In genomic region chrX:15579579-15579978, dm6 we compare ENCODE assay signal across 5 fruit fly cellular contexts.
A peak's percentile ranks its signal among the peaks of the same experiment; 100 is the strongest.
TF ChIP-seq lines count a peak whose summit lies in the region.

No protein-coding gene starts in this region.

- TF ChIP-seq CTCF in whole organism, embryonic (GFP tag; optimal IDR thresholded peaks at IDR 0.05; lab: Kevin White, UChicago), result peak; percentile 28

TF ChIP-seq in whole organism, adult, 20 proteins besides CTCF, POLR2A, EP300 and RAD21:
- TF ChIP-seq CG12768 (GFP tag; optimal IDR thresholded peaks at IDR 0.05; lab: Kevin White, UChicago), result no peak
- TF ChIP-seq CG1620 (GFP tag; optimal IDR thresholded peaks at IDR 0.05; lab: Kevin White, UChicago), result no peak
- TF ChIP-seq CG7101 (tag; optimal IDR thresholded peaks at IDR 0.05; lab: Kevin White, UChicago), result peak; percentile 52
- peak; percentile 58 for TF ChIP-seq CG14711 (tag; optimal IDR thresholded peaks at IDR 0.05; lab: Kevin White, UChicago)
- TF ChIP-seq bab1 (GFP tag; optimal IDR thresholded peaks at IDR 0.05; lab: Kevin White, UChicago), result peak; percentile 86

TF ChIP-seq in whole organism, embryonic, 481 proteins besides CTCF, POLR2A, EP300 and RAD21 (continues in another document):
- TF ChIP-seq onecut (GFP tag; IDR thresholded peaks at IDR 0.05; lab: Robert Waterston, UW), result peak; percentile 87
- peak; percentile 86 for TF ChIP-seq sug (tag; optimal IDR thresholded peaks at IDR 0.05; lab: Kevin White, UChicago)
- peak; percentile 64 for TF ChIP-seq CG4328 (GFP tag; optimal IDR thresholded peaks at IDR 0.05; lab: Kevin White, UChicago)
- TF ChIP-seq CG4730 (GFP tag; IDR thresholded peaks at IDR 0.05; lab: Robert Waterston, UW), result peak; percentile 88
- peak; percentile 85 for TF ChIP-seq ATbp (GFP tag; optimal IDR thresholded peaks at IDR 0.05; lab: Kevin White, UChicago)
- TF ChIP-seq CG4282 (GFP tag; optimal IDR thresholded peaks at IDR 0.05; lab: Kevin White, UChicago), result peak; percentile 80
- TF ChIP-seq H15 (GFP tag; IDR thresholded peaks at IDR 0.05; lab: Robert Waterston, UW), result peak; percentile 90
- no peak for TF ChIP-seq Dp (GFP tag; optimal IDR thresholded peaks at IDR 0.05; lab: Kevin White, UChicago)
- TF ChIP-seq jumu (GFP tag; optimal IDR thresholded peaks at IDR 0.05; lab: Kevin White, UChicago), result peak; percentile 89
- TF ChIP-seq CG10959 (GFP tag; IDR thresholded peaks at IDR 0.05; lab: Robert Waterston, UW), result peak; percentile 92
- no peak for TF ChIP-seq stwl (tag; optimal IDR thresholded peaks at IDR 0.05; lab: Kevin White, UChicago)
- TF ChIP-seq CG13894 (tag; optimal IDR thresholded peaks at IDR 0.05; lab: Kevin White, UChicago), result peak; percentile 87
- peak; percentile 83 for TF ChIP-seq Atf-2 (GFP tag; optimal IDR thresholded peaks at IDR 0.05; lab: Kevin White, UChicago)
- peak; percentile 88 for TF ChIP-seq CG13424 (tag; optimal IDR thresholded peaks at IDR 0.05; lab: Kevin White, UChicago)
- peak; percentile 88 for TF ChIP-seq luna (GFP tag; optimal IDR thresholded peaks at IDR 0.05; lab: Kevin White, UChicago)
- peak; percentile 76; the same call in 1 of the 2 replicates for TF ChIP-seq CG32767 (GFP tag; IDR thresholded peaks at IDR 0.05; lab: Robert Waterston, UW)
- TF ChIP-seq Antp (GFP tag; optimal IDR thresholded peaks at IDR 0.05; lab: Kevin White, UChicago), result peak; percentile 96
- peak; percentile 88 for TF ChIP-seq Dek (tag; optimal IDR thresholded peaks at IDR 0.05; lab: Kevin White, UChicago)
- peak; percentile 89 for TF ChIP-seq CG8765 (GFP tag; IDR thresholded peaks at IDR 0.05; lab: Robert Waterston, UW)
- peak; percentile 75 for TF ChIP-seq Atf3 (GFP tag; optimal IDR thresholded peaks at IDR 0.05; lab: Kevin White, UChicago)
- TF ChIP-seq CG4707 (GFP tag; optimal IDR thresholded peaks at IDR 0.05; lab: Kevin White, UChicago), result peak; percentile 76

TF ChIP-seq in whole organism, prepupa, 60 proteins besides CTCF, POLR2A, EP300 and RAD21 (continues in another document):
- peak; percentile 88 for TF ChIP-seq CG11294 (GFP tag; IDR thresholded peaks at IDR 0.05; lab: Robert Waterston, UW)
- TF ChIP-seq fd59A (GFP tag; optimal IDR thresholded peaks at IDR 0.05; lab: Kevin White, UChicago), result peak; percentile 90
- peak; percentile 97 for TF ChIP-seq Hr39 (GFP tag; optimal IDR thresholded peaks at IDR 0.05; lab: Kevin White, UChicago)
- TF ChIP-seq Smox (GFP tag; optimal IDR thresholded peaks at IDR 0.05; lab: Kevin White, UChicago), result peak; percentile 94
- peak; percentile 83 for TF ChIP-seq Blimp-1 (GFP tag; optimal IDR thresholded peaks at IDR 0.05; lab: Kevin White, UChicago)
- peak; percentile 97 for TF ChIP-seq Met (GFP tag; optimal IDR thresholded peaks at IDR 0.05; lab: Kevin White, UChicago)
- peak; percentile 96 for TF ChIP-seq lz (GFP tag; optimal IDR thresholded peaks at IDR 0.05; lab: Kevin White, UChicago)
- peak; percentile 94 for TF ChIP-seq acj6 (GFP tag; optimal IDR thresholded peaks at IDR 0.05; lab: Kevin White, UChicago)
- TF ChIP-seq CG11902 (GFP tag; optimal IDR thresholded peaks at IDR 0.05; lab: Kevin White, UChicago), result peak; percentile 92
- peak; percentile 96 for TF ChIP-seq vri (GFP tag; optimal IDR thresholded peaks at IDR 0.05; lab: Kevin White, UChicago)
- peak; percentile 85 for TF ChIP-seq CG11762 (GFP tag; optimal IDR thresholded peaks at IDR 0.05; lab: Kevin White, UChicago; ENCODE audit: insufficient read depth)
- TF ChIP-seq Sox15 (GFP tag; optimal IDR thresholded peaks at IDR 0.05; lab: Kevin White, UChicago), result peak; percentile 88
- TF ChIP-seq CG8319 (GFP tag; optimal IDR thresholded peaks at IDR 0.05; lab: Kevin White, UChicago), result peak; percentile 88
- TF ChIP-seq Sox14 (GFP tag; optimal IDR thresholded peaks at IDR 0.05; lab: Kevin White, UChicago), result peak; percentile 97
- peak; percentile 97 for TF ChIP-seq esn (GFP tag; optimal IDR thresholded peaks at IDR 0.05; lab: Kevin White, UChicago)
- TF ChIP-seq Eip93F (GFP tag; optimal IDR thresholded peaks at IDR 0.05; lab: Kevin White, UChicago), result peak; percentile 89
- TF ChIP-seq CG8119 (GFP tag; IDR thresholded peaks at IDR 0.05; lab: Robert Waterston, UW), result peak; percentile 89
- peak; percentile 94 for TF ChIP-seq Ets21C (GFP tag; optimal IDR thresholded peaks at IDR 0.05; lab: Kevin White, UChicago)
- TF ChIP-seq ss (GFP tag; optimal IDR thresholded peaks at IDR 0.05; lab: Kevin White, UChicago), result peak; percentile 90 to 92
- TF ChIP-seq CG3919 (GFP tag; optimal IDR thresholded peaks at IDR 0.05; lab: Kevin White, UChicago), result peak; percentile 97
- TF ChIP-seq CG9139 (GFP tag; optimal IDR thresholded peaks at IDR 0.05; lab: Kevin White, UChicago), result peak; percentile 81
- peak; percentile 94 for TF ChIP-seq eg (GFP tag; IDR thresholded peaks at IDR 0.05; lab: Robert Waterston, UW)

TF ChIP-seq in whole organism, pupa, 21 proteins besides CTCF, POLR2A, EP300 and RAD21:
- TF ChIP-seq fd96Ca (GFP tag; IDR thresholded peaks at IDR 0.05; lab: Robert Waterston, UW) (peak; percentile 96), CG8301 (tag; optimal IDR thresholded peaks at IDR 0.05; lab: Kevin White, UChicago) (peak; percentile 92), D1 (tag; optimal IDR thresholded peaks at IDR 0.05; lab: Kevin White, UChicago) (peak; percentile 61), Ets98B (GFP tag; IDR thresholded peaks at IDR 0.05; lab: Robert Waterston, UW) (peak; percentile 93), CG8159 (tag; optimal IDR thresholded peaks at IDR 0.05; lab: Kevin White, UChicago) (peak; percentile 84), rn (GFP tag; IDR thresholded peaks at IDR 0.05; lab: Robert Waterston, UW) (peak; percentile 79; the same call in 1 of the 2 replicates), CG14655 (GFP tag; optimal IDR thresholded peaks at IDR 0.05; lab: Kevin White, UChicago) (no peak), CG4496 (GFP tag; IDR thresholded peaks at IDR 0.05; lab: Robert Waterston, UW) (peak; percentile 97), CG15710 (tag; optimal IDR thresholded peaks at IDR 0.05; lab: Kevin White, UChicago) (peak; percentile 91), CG17806 (tag; optimal IDR thresholded peaks at IDR 0.05; lab: Kevin White, UChicago) (peak; percentile 87), Pif1A (GFP tag; optimal IDR thresholded peaks at IDR 0.05; lab: Kevin White, UChicago) (peak; percentile 96), CG34367 (tag; optimal IDR thresholded peaks at IDR 0.05; lab: Kevin White, UChicago) (peak; percentile 90), CG32121 (GFP tag; IDR thresholded peaks at IDR 0.05; lab: Robert Waterston, UW) (peak; percentile 91), gl (tag; optimal IDR thresholded peaks at IDR 0.05; lab: Kevin White, UChicago) (peak; percentile 87), EcR (GFP tag; optimal IDR thresholded peaks at IDR 0.05; lab: Kevin White, UChicago) (peak; percentile 84), CG12605 (GFP tag; IDR thresholded peaks at IDR 0.05; lab: Robert Waterston, UW) (peak; percentile 87), CG10348 (GFP tag; IDR thresholded peaks at IDR 0.05; lab: Robert Waterston, UW) (peak; percentile 34; the same call in 1 of the 2 replicates), CG13204 (GFP tag; optimal IDR thresholded peaks at IDR 0.05; lab: Kevin White, UChicago) (no peak), CG9948 (tag; optimal IDR thresholded peaks at IDR 0.05; lab: Kevin White, UChicago) (peak; percentile 89), Pif1B (GFP tag; optimal IDR thresholded peaks at IDR 0.05; lab: Kevin White, UChicago) (peak; percentile 95), Snoo (tag; optimal IDR thresholded peaks at IDR 0.05; lab: Kevin White, UChicago) (peak; percentile 96)

TF ChIP-seq in whole organism, wandering third instar larva, 38 proteins besides CTCF, POLR2A, EP300 and RAD21 (continues in another document):
- TF ChIP-seq fru (GFP tag; optimal IDR thresholded peaks at IDR 0.05; lab: Kevin White, UChicago) (peak; percentile 97), HLH106 (tag; optimal IDR thresholded peaks at IDR 0.05; lab: Kevin White, UChicago) (peak; percentile 97), Dif (GFP tag; optimal IDR thresholded peaks at IDR 0.05; lab: Kevin White, UChicago; ENCODE audit: partially characterized antibody) (no peak), foxo (GFP tag; optimal IDR thresholded peaks at IDR 0.05; lab: Kevin White, UChicago) (peak; percentile 95 to 99), CrebA (GFP tag; optimal IDR thresholded peaks at IDR 0.05; lab: Kevin White, UChicago; ENCODE audit: borderline replicate concordance) (no peak), Dfd (GFP tag; optimal IDR thresholded peaks at IDR 0.05; lab: Kevin White, UChicago) (no peak), Hnf4 (GFP tag; optimal IDR thresholded peaks at IDR 0.05; lab: Kevin White, UChicago) (peak; percentile 98), ey (GFP tag; optimal IDR thresholded peaks at IDR 0.05; lab: Kevin White, UChicago) (peak; percentile 98), usp (GFP tag; optimal IDR thresholded peaks at IDR 0.05; lab: Kevin White, UChicago) (no peak), rgr (GFP tag; optimal IDR thresholded peaks at IDR 0.05; lab: Kevin White, UChicago) (peak; percentile 98), jim (GFP tag; optimal IDR thresholded peaks at IDR 0.05; lab: Kevin White, UChicago) (peak; percentile 85), dsf (GFP tag; optimal IDR thresholded peaks at IDR 0.05; lab: Kevin White, UChicago; ENCODE audit: borderline replicate concordance) (peak; percentile 71), Vsx2 (GFP tag; optimal IDR thresholded peaks at IDR 0.05; lab: Kevin White, UChicago; ENCODE audit: partially characterized antibody) (no peak), Rel (GFP tag; optimal IDR thresholded peaks at IDR 0.05; lab: Kevin White, UChicago) (peak; percentile 89), Rel (tag; optimal IDR thresholded peaks at IDR 0.05; lab: Kevin White, UChicago) (peak; percentile 88), sage (GFP tag; optimal IDR thresholded peaks at IDR 0.05; lab: Kevin White, UChicago) (peak; percentile 97), GATAd (GFP tag; optimal IDR thresholded peaks at IDR 0.05; lab: Kevin White, UChicago) (peak; percentile 89), dmrt93B (GFP tag; optimal IDR thresholded peaks at IDR 0.05; lab: Kevin White, UChicago) (peak; percentile 94), CG9705 (GFP tag; optimal IDR thresholded peaks at IDR 0.05; lab: Kevin White, UChicago) (peak; percentile 95), Mio (GFP tag; optimal IDR thresholded peaks at IDR 0.05; lab: Kevin White, UChicago) (peak; percentile 83), Jra (GFP tag; optimal IDR thresholded peaks at IDR 0.05; lab: Kevin White, UChicago) (peak; percentile 94), h (GFP tag; optimal IDR thresholded peaks at IDR 0.05; lab: Kevin White, UChicago) (peak; percentile 98), lola (GFP tag; optimal IDR thresholded peaks at IDR 0.05; lab: Kevin White, UChicago) (no peak), CG32264 (GFP tag; optimal IDR thresholded peaks at IDR 0.05; lab: Kevin White, UChicago) (peak; percentile 95), psq (GFP tag; optimal IDR thresholded peaks at IDR 0.05; lab: Kevin White, UChicago) (peak; percentile 94), br (GFP tag; optimal IDR thresholded peaks at IDR 0.05; lab: Kevin White, UChicago) (peak; percentile 98), brk (GFP tag; optimal IDR thresholded peaks at IDR 0.05; lab: Kevin White, UChicago) (no peak), woc (GFP tag; optimal IDR thresholded peaks at IDR 0.05; lab: Kevin White, UChicago) (peak; percentile 97), Hr78 (GFP tag; optimal IDR thresholded peaks at IDR 0.05; lab: Kevin White, UChicago) (no peak)
